Fruit fly (Drosophila melanogaster): ENCODE measurements around the gene MtnF.

dm6 chr3R:24601069-24601468 lies 33.9 kb downstream of the MtnF start:
- TF ChIP-seq spab (GFP tag; optimal IDR thresholded peaks at IDR 0.05) (no peak), CG6792 (GFP tag; optimal IDR thresholded peaks at IDR 0.05) (no peak), CG9139 (GFP tag; optimal IDR thresholded peaks at IDR 0.05) (no peak), CG8632 (GFP tag; optimal IDR thresholded peaks at IDR 0.05) (no peak), CG6854 (GFP tag; optimal IDR thresholded peaks at IDR 0.05) (no peak), CG8319 (GFP tag; optimal IDR thresholded peaks at IDR 0.05) (no peak), ss (GFP tag; optimal IDR thresholded peaks at IDR 0.05) (no peak), CG11762 (GFP tag; optimal IDR thresholded peaks at IDR 0.05; ENCODE audit: insufficient read depth) (no peak)

Data from whole organism, prepupa.